Fruit fly (Drosophila melanogaster): Measurements from ENCODE around the gene CG34267.

dm6 chr3L:473064-473463 is 27.2 kb downstream of the CG34267 start:
- TF ChIP-seq CG8478 (optimal IDR thresholded peaks at IDR 0.05) = no peak
- no peak for TF ChIP-seq CTCF (optimal IDR thresholded peaks at IDR 0.05)
